Fruit fly (Drosophila melanogaster) whole organism, embryonic: Measurements from ENCODE around the gene fan.

Experiments used
- Antp ChIP-seq: fragments of 200-800 bp; sonication (Bioruptor generic); optimal IDR thresholded peaks from 3 replicates; lab custom pipeline; 2016; ENCODE audit warnings: missing biosample characterization, missing genetic modification characterization
- CG11456 ChIP-seq: fragments of 200-800 bp; sonication (Bioruptor generic); IDR thresholded peaks from 3 replicates; pipeline ENCODE4 v1.3.6; 2022; ENCODE audit warnings: missing biosample characterization, missing genetic modification characterization
- CG11504 ChIP-seq: fragments of 200-800 bp; sonication (Bioruptor generic); optimal IDR thresholded peaks from 3 replicates; lab custom pipeline; 2019; ENCODE audit warnings: missing biosample characterization, mild to moderate bottlenecking, missing genetic modification characterization, moderate library complexity
- CG12942 ChIP-seq: fragments of 200-800 bp; sonication (Bioruptor generic); optimal IDR thresholded peaks from 3 replicates; lab custom pipeline; 2016; ENCODE audit warnings: missing biosample characterization, missing genetic modification characterization
- CG13123 ChIP-seq: fragments of 200-800 bp; sonication (Bioruptor generic); optimal IDR thresholded peaks from 2 replicates; lab custom pipeline; 2016; ENCODE audit warnings: missing biosample characterization, missing genetic modification characterization
- CG13775 ChIP-seq: fragments of 200-800 bp; sonication (Bioruptor generic); optimal IDR thresholded peaks from 3 replicates; lab custom pipeline; 2017; ENCODE audit warnings: missing biosample characterization, mild to moderate bottlenecking, missing genetic modification characterization
- CG14710 ChIP-seq: fragments of 200-800 bp; sonication (Bioruptor generic); optimal IDR thresholded peaks from 3 replicates; lab custom pipeline; 2019; ENCODE audit warnings: missing biosample characterization, mild to moderate bottlenecking, missing genetic modification characterization, moderate library complexity
- CG1529 ChIP-seq: fragments of 200-800 bp; sonication (Bioruptor generic); optimal IDR thresholded peaks from 3 replicates; lab custom pipeline; 2018; ENCODE audit warnings: missing biosample characterization, missing genetic modification characterization
- CG1603 ChIP-seq: fragments of 200-800 bp; sonication (Bioruptor generic); optimal IDR thresholded peaks from 2 replicates; lab custom pipeline; 2019; ENCODE audit warnings: missing biosample characterization, mild to moderate bottlenecking, missing genetic modification characterization, moderate library complexity
- CG17361 ChIP-seq: fragments of 200-800 bp; sonication (Bioruptor generic); IDR thresholded peaks from 3 replicates; pipeline ENCODE4 v1.3.6; 2022; ENCODE audit warnings: missing biosample characterization, missing genetic modification characterization
- CG30431 ChIP-seq: fragments of 200-800 bp; sonication (Bioruptor generic); optimal IDR thresholded peaks from 2 replicates; lab custom pipeline; 2017; ENCODE audit warnings: missing biosample characterization, missing genetic modification characterization
- CG31388 ChIP-seq: fragments of 200-800 bp; sonication (Bioruptor generic); optimal IDR thresholded peaks from 2 replicates; lab custom pipeline; 2016; ENCODE audit warnings: missing biosample characterization, missing genetic modification characterization
- CG34224 ChIP-seq: fragments of 200-800 bp; sonication (Bioruptor generic); IDR thresholded peaks from 3 replicates; pipeline ENCODE4 v1.3.6; 2022; ENCODE audit warnings: missing biosample characterization, missing genetic modification characterization; ENCODE audit not compliant: partially characterized antibody
- CG34422 ChIP-seq: fragments of 200-800 bp; sonication (Bioruptor generic); IDR thresholded peaks from 3 replicates; pipeline ENCODE4 v1.3.6; 2022; ENCODE audit warnings: missing biosample characterization, missing genetic modification characterization
- CG3726 ChIP-seq: fragments of 200-800 bp; sonication (Bioruptor generic); IDR thresholded peaks from 3 replicates; pipeline ENCODE4, ENCODE4 v1.3.6; 2022; ENCODE audit warnings: missing biosample characterization, missing genetic modification characterization
- CG3847 ChIP-seq: fragments of 200-800 bp; sonication (Bioruptor generic); IDR thresholded peaks from 2 replicates; pipeline ENCODE4 v1.3.6; 2022; ENCODE audit warnings: missing biosample characterization, missing genetic modification characterization
- CG3995 ChIP-seq: fragments of 200-800 bp; sonication (Bioruptor generic); optimal IDR thresholded peaks from 3 replicates; lab custom pipeline; 2016; ENCODE audit warnings: missing biosample characterization, missing genetic modification characterization
- CG6175 ChIP-seq: fragments of 200-800 bp; sonication (Bioruptor generic); IDR thresholded peaks from 3 replicates; pipeline ENCODE4 v1.3.6; 2022; ENCODE audit warnings: missing biosample characterization, missing genetic modification characterization
- CG7963 ChIP-seq: fragments of 200-800 bp; sonication (Bioruptor generic); IDR thresholded peaks from 3 replicates; pipeline ENCODE4 v1.3.6; 2022; ENCODE audit warnings: missing biosample characterization, missing genetic modification characterization; ENCODE audit not compliant: partially characterized antibody
- CG8388 ChIP-seq: fragments of 200-800 bp; sonication (Bioruptor generic); optimal IDR thresholded peaks from 2 replicates; lab custom pipeline; 2019; ENCODE audit warnings: missing biosample characterization, mild to moderate bottlenecking, missing genetic modification characterization, moderate library complexity
- CG8944 ChIP-seq: fragments of 200-800 bp; sonication (Bioruptor generic); optimal IDR thresholded peaks from 3 replicates; lab custom pipeline; 2016; ENCODE audit warnings: missing biosample characterization, missing genetic modification characterization
- Dll ChIP-seq: fragments of 200-800 bp; sonication (Bioruptor generic); IDR thresholded peaks from 4 replicates; pipeline ENCODE4 v1.3.6; 2022; ENCODE audit warnings: missing biosample characterization, missing genetic modification characterization; ENCODE audit not compliant: partially characterized antibody
- Drgx ChIP-seq: fragments of 200-800 bp; sonication (Bioruptor generic); IDR thresholded peaks from 2 replicates; pipeline ENCODE4 v1.3.6; 2022; ENCODE audit warnings: missing biosample characterization, missing genetic modification characterization
- E2f2 ChIP-seq: fragments of 200-800 bp; sonication (Bioruptor generic); IDR thresholded peaks from 2 replicates; pipeline ENCODE4 v1.3.6; 2022; ENCODE audit warnings: missing biosample characterization, missing genetic modification characterization
- Ets65A ChIP-seq: fragments of 200-800 bp; sonication (Bioruptor generic); peaks from one replicate; lab custom pipeline; 2016; ENCODE audit warnings: missing biosample characterization, missing genetic modification characterization
- H2.0 ChIP-seq: fragments of 200-800 bp; sonication (Bioruptor generic); IDR thresholded peaks from 2 replicates; pipeline ENCODE4 v1.3.6; 2022; ENCODE audit warnings: missing biosample characterization, missing genetic modification characterization
- HLH54F ChIP-seq: fragments of 200-800 bp; sonication (Bioruptor generic); optimal IDR thresholded peaks from 3 replicates; lab custom pipeline; 2016; ENCODE audit warnings: missing biosample characterization, missing genetic modification characterization
- Hey ChIP-seq: fragments of 200-800 bp; sonication (Bioruptor generic); optimal IDR thresholded peaks from 3 replicates; lab custom pipeline; 2018; ENCODE audit warnings: missing biosample characterization, mild to moderate bottlenecking, missing genetic modification characterization
- Hr39 ChIP-seq: fragments of >200 bp; optimal IDR thresholded peaks from 2 replicates; lab custom pipeline; 2017
- Hr78 ChIP-seq, 2 experiments: fragments of 200-800 bp in 1 of 2; fragments of >200 bp in 1 of 2; sonication (Bioruptor generic) in 1 of 2; optimal IDR thresholded peaks; 2 replicates each; lab custom pipeline; 2017 to 2019; ENCODE audit warnings: missing biosample characterization in 2 of 2, missing genetic modification characterization in 2 of 2, mild to moderate bottlenecking in 1 of 2, moderate library complexity in 1 of 2
- Lim3 ChIP-seq: fragments of 200-800 bp; sonication (Bioruptor generic); IDR thresholded peaks from 2 replicates; pipeline ENCODE4 v1.3.6; 2022; ENCODE audit warnings: missing biosample characterization, missing genetic modification characterization
- Meics ChIP-seq: fragments of 200-800 bp; sonication (Bioruptor generic); optimal IDR thresholded peaks from 2 replicates; lab custom pipeline; 2017; ENCODE audit warnings: missing biosample characterization, mild to moderate bottlenecking, missing genetic modification characterization
- NfI ChIP-seq: fragments of 200-800 bp; sonication (Bioruptor generic); optimal IDR thresholded peaks from 3 replicates; lab custom pipeline; 2018; ENCODE audit warnings: missing biosample characterization, mild to moderate bottlenecking, missing genetic modification characterization, moderate library complexity
- bcd ChIP-seq: fragments of 200-800 bp; sonication (Bioruptor generic); optimal IDR thresholded peaks from 2 replicates; lab custom pipeline; 2017; ENCODE audit warnings: missing biosample characterization, mild to moderate bottlenecking, missing genetic modification characterization
- corto ChIP-seq: fragments of 200-800 bp; sonication (Bioruptor generic); optimal IDR thresholded peaks from 2 replicates; lab custom pipeline; 2016; ENCODE audit warnings: missing biosample characterization, mild to moderate bottlenecking, missing genetic modification characterization, moderate library complexity
- crc ChIP-seq: fragments of 200-800 bp; sonication (Bioruptor generic); optimal IDR thresholded peaks from 2 replicates; lab custom pipeline; 2016; ENCODE audit warnings: missing biosample characterization, missing genetic modification characterization
- dmrt11E ChIP-seq: fragments of 200-800 bp; sonication (Bioruptor generic); optimal IDR thresholded peaks from 3 replicates; lab custom pipeline; 2018; ENCODE audit warnings: missing biosample characterization, mild to moderate bottlenecking, missing genetic modification characterization, moderate library complexity
- dmrt99B ChIP-seq: fragments of 200-800 bp; sonication (Bioruptor generic); optimal IDR thresholded peaks from 2 replicates; lab custom pipeline; 2018; ENCODE audit warnings: missing biosample characterization, mild to moderate bottlenecking, missing genetic modification characterization, moderate library complexity
- esg ChIP-seq: fragments of 200-800 bp; sonication (Bioruptor generic); conservative IDR thresholded peaks from 2 replicates; pipeline ENCODE4 v1.3.6; 2022; ENCODE audit warnings: missing biosample characterization, missing genetic modification characterization
- gsb ChIP-seq: fragments of 200-800 bp; sonication (Bioruptor generic); IDR thresholded peaks from 2 replicates; pipeline ENCODE4 v1.3.6; 2022; ENCODE audit warnings: missing biosample characterization, missing genetic modification characterization
- insv ChIP-seq, 2 experiments: fragments of 200-800 bp; sonication (Bioruptor generic); optimal IDR thresholded peaks; 3 replicates each; lab custom pipeline; 2016 to 2018; ENCODE audit warnings: missing biosample characterization in 2 of 2, missing genetic modification characterization in 2 of 2
- lab ChIP-seq: fragments of 200-800 bp; sonication (Bioruptor generic); optimal IDR thresholded peaks from 3 replicates; lab custom pipeline; 2017; ENCODE audit warnings: missing biosample characterization, missing genetic modification characterization, mild to moderate bottlenecking, moderate library complexity, missing genetic modification reagents
- ro ChIP-seq: fragments of 200-800 bp; sonication (Bioruptor generic); IDR thresholded peaks from 2 replicates; pipeline ENCODE4 v1.3.6; 2022; ENCODE audit warnings: missing biosample characterization, missing genetic modification characterization
- scrt ChIP-seq: fragments of 200-800 bp; sonication (Bioruptor generic); optimal IDR thresholded peaks from 2 replicates; lab custom pipeline; 2018; ENCODE audit warnings: missing biosample characterization, mild to moderate bottlenecking, missing genetic modification characterization, moderate library complexity
- sqz ChIP-seq: fragments of 200-800 bp; sonication (Bioruptor generic); optimal IDR thresholded peaks from 3 replicates; lab custom pipeline; 2018; ENCODE audit warnings: missing biosample characterization, mild to moderate bottlenecking, missing genetic modification characterization
- sug ChIP-seq: fragments of 200-800 bp; optimal IDR thresholded peaks from 2 replicates; lab custom pipeline; 2019; ENCODE audit warnings: missing biosample characterization, mild to moderate bottlenecking, missing genetic modification characterization, moderate library complexity
- wor ChIP-seq: fragments of 200-800 bp; sonication (Bioruptor generic); IDR thresholded peaks from 2 replicates; pipeline ENCODE4 v1.3.6; 2022; ENCODE audit warnings: missing biosample characterization, missing genetic modification characterization
- zfh2 ChIP-seq: fragments of 200-800 bp; sonication (Bioruptor generic); optimal IDR thresholded peaks from 2 replicates; lab custom pipeline; 2016; ENCODE audit warnings: missing biosample characterization, missing genetic modification characterization

The fan gene

DNA sequence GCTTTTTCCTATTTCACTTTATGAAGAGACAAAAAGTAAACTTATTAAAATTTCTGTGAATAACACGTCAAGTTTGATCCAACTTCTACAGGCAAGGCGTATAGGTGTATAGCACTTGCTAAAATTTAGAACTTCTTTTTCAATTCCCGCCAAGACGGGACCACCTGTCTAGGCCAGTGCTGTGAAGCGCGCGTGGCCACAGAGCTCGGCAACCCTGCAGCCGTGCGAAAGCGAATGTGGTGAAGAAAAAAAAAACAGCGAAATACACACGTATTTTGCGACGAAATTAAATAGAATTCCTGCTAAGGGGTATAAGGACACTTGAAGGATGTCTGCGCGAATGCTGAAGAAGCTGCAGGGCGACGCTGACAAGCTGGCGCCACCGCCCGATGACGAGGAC, 1.2 kb downstream of the fan start, which contains the start of gene Nulp1 (continued):
- TF ChIP-seq H2.0 (no peak), CG7963 (GFP tag; lab: Robert Waterston, UW) (no peak), CG13775 (GFP tag; lab: Kevin White, UChicago) (no peak), E2f2 (GFP tag; lab: Robert Waterston, UW) (peak; percentile 94)
- TF ChIP-seq, all 482 proteins: peak for 106

DNA sequence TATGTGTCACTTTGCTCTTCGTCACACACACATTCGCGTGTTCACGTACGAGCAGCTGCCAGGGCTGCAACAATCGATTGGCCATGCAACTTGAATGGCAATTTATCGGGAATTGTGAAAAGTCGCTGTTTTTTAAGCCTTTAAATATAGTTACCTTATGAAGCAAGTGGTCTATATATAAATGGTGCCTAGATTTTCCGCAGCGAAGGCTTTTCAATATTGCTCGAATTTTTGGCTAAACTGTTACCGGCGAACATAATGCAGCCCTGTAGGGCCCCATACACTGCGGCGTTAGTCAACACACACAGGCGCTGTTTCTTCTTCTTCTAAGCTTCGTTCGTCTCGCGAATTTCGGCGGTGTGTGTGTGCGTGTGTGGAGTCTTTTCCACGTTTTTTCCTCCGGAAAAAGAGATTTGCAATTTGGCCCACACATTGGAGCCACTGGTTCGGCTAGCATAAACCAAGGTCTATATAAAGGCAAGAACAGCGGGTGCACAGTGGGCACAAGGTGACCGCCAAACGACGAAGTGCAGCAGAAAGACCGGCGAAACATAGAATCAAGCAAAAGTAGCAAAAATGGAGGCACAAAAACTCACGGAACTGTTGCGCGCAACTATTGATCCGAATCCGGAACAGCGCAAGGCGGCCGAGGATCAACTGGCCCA, 7.1 kb downstream of the fan start, which contains the start of the genes Arp3 and msk:
TSS of gene Arp3 (minus strand) at position 39 of the 665 bp plus-strand sequence.
TSS of gene msk (plus strand) at position 316 of the 665 bp plus-strand sequence.
- TF ChIP-seq CG3847 (peak; percentile 90), CG8388 (GFP tag; lab: Kevin White, UChicago) (peak; percentile 69), Lim3 (GFP tag; lab: Robert Waterston, UW) (no peak; the same call in 1 of the 2 replicates), lab (GFP tag; lab: Kevin White, UChicago) (peak; percentile 88), CG17361 (GFP tag; lab: Robert Waterston, UW) (peak; percentile 74), dmrt11E (tag; lab: Kevin White, UChicago) (peak; percentile 63), HLH54F (peak; percentile 91), CG31388 (GFP tag; lab: Kevin White, UChicago) (peak; percentile 58), Meics (GFP tag; lab: Kevin White, UChicago) (peak; percentile 74), insv (GFP tag; optimal IDR thresholded peaks at IDR 0.05; lab: Kevin White, UChicago) (peak in 1 of 2 experiments; percentile 57), gsb (no peak), Hr78 (GFP tag; optimal IDR thresholded peaks at IDR 0.05; lab: Kevin White, UChicago) (no peak), CG14710 (tag; lab: Kevin White, UChicago) (peak; percentile 91), wor (no peak), CG34422 (GFP tag; lab: Robert Waterston, UW) (peak; percentile 82; the same call in 2 of the 3 replicates), ro (GFP tag; lab: Robert Waterston, UW) (peak; percentile 28; the same call in 1 of the 2 replicates), zfh2 (GFP tag; lab: Kevin White, UChicago) (peak; percentile 94), esg (GFP tag; lab: Robert Waterston, UW) (peak; percentile 47; the same call in 1 of the 2 replicates), crc (peak; percentile 82), CG13123 (GFP tag; lab: Kevin White, UChicago) (peak; percentile 76), Dll (GFP tag; lab: Robert Waterston, UW) (peak; percentile 53; the same call in 2 of the 4 replicates), bcd (GFP tag; lab: Kevin White, UChicago) (peak; percentile 87), CG3726 (no peak), CG12942 (peak; percentile 85), CG30431 (GFP tag; lab: Kevin White, UChicago) (peak; percentile 38), CG3995 (GFP tag; lab: Kevin White, UChicago) (peak; percentile 99), CG11504 (no peak), CG11456 (GFP tag; lab: Robert Waterston, UW) (peak; percentile 83), sug (peak; percentile 88), NfI (peak; percentile 77), Hr39 (lab: Kevin White, UChicago) (no peak), Drgx (no peak; the same call in 1 of the 2 replicates), CG1529 (GFP tag; lab: Kevin White, UChicago) (no peak), CG34224 (GFP tag; lab: Robert Waterston, UW) (0 out of 3 replicates have a peak, but pooled peaks have one; percentile 14), CG1603 (tag; lab: Kevin White, UChicago) (peak; percentile 83), CG8944 (peak; percentile 92), scrt (peak; percentile 58), corto (GFP tag; lab: Kevin White, UChicago) (no peak), sqz (GFP tag; lab: Kevin White, UChicago) (no peak), Ets65A (peak; percentile 99), Hey (no peak), Antp (GFP tag; lab: Kevin White, UChicago) (peak; percentile 95), CG6175 (GFP tag; lab: Robert Waterston, UW) (no peak), dmrt99B (tag; lab: Kevin White, UChicago) (no peak)
